Worm (Caenorhabditis elegans) whole organism, late embryonic: ENCODE results near the gene T19D2.3.

Experiments
- elt-2 ChIP-seq: sonication (generic microtip); optimal IDR thresholded peaks from 2 replicates; lab custom pipeline; 2016; ENCODE audit warnings: missing genetic modification reagents, missing genetic modification characterization, missing compliant biosample characterization
- rnt-1 ChIP-seq: sonication (generic microtip); optimal IDR thresholded peaks from 2 replicates; lab custom pipeline; 2016; ENCODE audit warnings: missing genetic modification characterization, missing compliant biosample characterization

DNA sequence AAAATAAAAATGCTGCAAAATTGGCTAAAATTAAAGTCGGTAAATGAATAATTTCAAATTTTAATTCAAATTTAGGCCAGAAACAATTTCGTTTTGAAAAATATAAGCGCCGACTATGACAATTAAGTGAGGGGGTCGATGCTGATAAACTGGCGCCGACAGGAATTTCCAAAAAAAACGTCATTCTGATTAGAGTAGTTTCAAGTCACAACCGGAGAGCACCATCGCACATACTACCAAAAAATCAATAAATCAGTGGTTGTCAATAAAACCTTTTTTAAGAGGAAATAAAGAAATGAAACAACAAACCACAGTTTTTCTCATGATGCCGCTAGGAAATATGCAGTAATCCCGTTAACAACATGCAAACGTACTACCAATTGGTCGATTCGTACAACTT lies 10.0 kb downstream of the T19D2.3 start:
- TF ChIP-seq elt-2 = no peak
- no peak for TF ChIP-seq rnt-1 (tag; lab: Kevin White, UChicago)
